Worm (Caenorhabditis elegans) whole organism, mixed stage, embryonic: ENCODE results near the gene eak-7.

Experiments
- M03D4.4 ChIP-seq: sonication (generic microtip); optimal IDR thresholded peaks from 2 replicates; lab custom pipeline; 2017; ENCODE audit warnings: mild to moderate bottlenecking, missing genetic modification characterization, missing compliant biosample characterization
- bed-3 ChIP-seq: fragments of 200-800 bp; sonication (Bioruptor generic); optimal IDR thresholded peaks from 3 replicates; lab custom pipeline; 2018; ENCODE audit warnings: mild to moderate bottlenecking, missing genetic modification characterization, moderate library complexity, missing compliant biosample characterization
- blmp-1 ChIP-seq: fragments of 150-350 bp; optimal IDR thresholded peaks from 2 replicates; lab custom pipeline; 2014; ENCODE audit warnings: missing biosample characterization, missing genetic modification characterization
- ceh-39 ChIP-seq: fragments of 150-350 bp; optimal IDR thresholded peaks from 2 replicates; lab custom pipeline; 2014; ENCODE audit warnings: missing biosample characterization, missing genetic modification characterization
- ceh-43 ChIP-seq: fragments of 200-800 bp; sonication (Bioruptor generic); optimal IDR thresholded peaks from 2 replicates; lab custom pipeline; 2018; ENCODE audit warnings: mild to moderate bottlenecking, missing genetic modification characterization, moderate library complexity, missing compliant biosample characterization
- ceh-83 ChIP-seq: fragments of 200-800 bp; sonication (Bioruptor generic); optimal IDR thresholded peaks from 2 replicates; lab custom pipeline; 2018; ENCODE audit warnings: mild to moderate bottlenecking, missing genetic modification characterization, missing compliant biosample characterization
- ces-1 ChIP-seq: fragments of 150-350 bp; optimal IDR thresholded peaks from 2 replicates; lab custom pipeline; 2014; ENCODE audit warnings: missing biosample characterization, missing genetic modification reagents, missing genetic modification characterization
- cnd-1 ChIP-seq: fragments of 200-800 bp; sonication (Bioruptor generic); optimal IDR thresholded peaks from 2 replicates; lab custom pipeline; 2018; ENCODE audit warnings: mild to moderate bottlenecking, missing genetic modification characterization, missing compliant biosample characterization
- drap-1 ChIP-seq: fragments of 200-800 bp; sonication (Bioruptor generic); optimal IDR thresholded peaks from 3 replicates; lab custom pipeline; 2018; ENCODE audit warnings: mild to moderate bottlenecking, missing genetic modification characterization, missing compliant biosample characterization
- elt-1 ChIP-seq: sonication (generic microtip); optimal IDR thresholded peaks from 2 replicates; lab custom pipeline; 2017; ENCODE audit warnings: missing genetic modification characterization, mild to moderate bottlenecking, missing compliant biosample characterization, antibody characterized with exemption, moderate library complexity, borderline replicate concordance; ENCODE audit not compliant: insufficient read depth
- elt-3 ChIP-seq: fragments of 150-350 bp; optimal IDR thresholded peaks from 2 replicates; lab custom pipeline; 2014; ENCODE audit warnings: missing biosample characterization, missing genetic modification characterization
- flh-1 ChIP-seq: fragments of 200-800 bp; sonication (Bioruptor generic); optimal IDR thresholded peaks from 2 replicates; lab custom pipeline; 2018; ENCODE audit warnings: mild to moderate bottlenecking, missing genetic modification characterization, moderate library complexity, missing compliant biosample characterization
- ham-2 ChIP-seq: fragments of 200-800 bp; sonication (Bioruptor generic); optimal IDR thresholded peaks from 2 replicates; lab custom pipeline; 2018; ENCODE audit warnings: mild to moderate bottlenecking, missing genetic modification characterization, missing compliant biosample characterization
- hlh-1 ChIP-seq: fragments of 150-350 bp; optimal IDR thresholded peaks from 2 replicates; lab custom pipeline; 2014; ENCODE audit warnings: missing biosample characterization, missing genetic modification reagents, missing genetic modification characterization
- lin-13 ChIP-seq: fragments of 150-350 bp; optimal IDR thresholded peaks from 2 replicates; lab custom pipeline; 2014; ENCODE audit warnings: missing biosample characterization, missing genetic modification characterization
- lin-32 ChIP-seq: fragments of 200-800 bp; sonication (Bioruptor generic); optimal IDR thresholded peaks from 2 replicates; lab custom pipeline; 2018; ENCODE audit warnings: mild to moderate bottlenecking, missing genetic modification characterization, missing compliant biosample characterization
- mab-5 ChIP-seq: fragments of 150-350 bp; optimal IDR thresholded peaks from 2 replicates; lab custom pipeline; 2014; ENCODE audit warnings: missing biosample characterization, missing genetic modification characterization
- mep-1 ChIP-seq: fragments of 150-350 bp; optimal IDR thresholded peaks from 2 replicates; lab custom pipeline; 2017; ENCODE audit warnings: missing biosample characterization, missing genetic modification reagents, missing genetic modification characterization, inconsistent platforms
- nhr-12 ChIP-seq: fragments of 150-350 bp; optimal IDR thresholded peaks from 2 replicates; lab custom pipeline; 2014; ENCODE audit warnings: missing biosample characterization, missing genetic modification characterization
- nhr-2 ChIP-seq: fragments of 150-350 bp; optimal IDR thresholded peaks from 2 replicates; lab custom pipeline; 2014; ENCODE audit warnings: missing biosample characterization, missing genetic modification characterization
- nhr-28 ChIP-seq: fragments of 150-350 bp; optimal IDR thresholded peaks from 2 replicates; lab custom pipeline; 2014; ENCODE audit warnings: missing biosample characterization, missing genetic modification characterization
- nhr-76 ChIP-seq: sonication (generic microtip); optimal IDR thresholded peaks from 2 replicates; lab custom pipeline; 2017; ENCODE audit warnings: missing biosample characterization, missing genetic modification characterization
- pha-4 ChIP-seq: fragments of 150-350 bp; optimal IDR thresholded peaks from 2 replicates; lab custom pipeline; 2018; ENCODE audit warnings: missing biosample characterization, missing genetic modification reagents, missing genetic modification characterization
- sem-2 ChIP-seq: fragments of 200-800 bp; sonication (Bioruptor generic); optimal IDR thresholded peaks from 2 replicates; lab custom pipeline; 2018; ENCODE audit warnings: mild to moderate bottlenecking, missing genetic modification characterization, missing compliant biosample characterization
- snpc-4 ChIP-seq: fragments of 150-350 bp; optimal IDR thresholded peaks from 2 replicates; lab custom pipeline; 2014; ENCODE audit warnings: missing biosample characterization, missing genetic modification characterization
- sptf-1 ChIP-seq: sonication (generic microtip); optimal IDR thresholded peaks from 2 replicates; lab custom pipeline; 2017; ENCODE audit warnings: mild to moderate bottlenecking, missing genetic modification characterization, moderate library complexity, missing compliant biosample characterization
- tbx-8 ChIP-seq: fragments of 200-800 bp; sonication (Bioruptor generic); optimal IDR thresholded peaks from 2 replicates; lab custom pipeline; 2018; ENCODE audit warnings: mild to moderate bottlenecking, missing genetic modification characterization, moderate library complexity, missing compliant biosample characterization
- unc-120 ChIP-seq: sonication (generic microtip); optimal IDR thresholded peaks from 2 replicates; lab custom pipeline; 2017; ENCODE audit warnings: missing genetic modification characterization, missing compliant biosample characterization; ENCODE audit not compliant: poor library complexity, severe bottlenecking
- unc-39 ChIP-seq: fragments of 150-350 bp; optimal IDR thresholded peaks from 2 replicates; lab custom pipeline; 2014; ENCODE audit warnings: missing biosample characterization, missing genetic modification characterization
- unc-62 ChIP-seq: fragments of 150-350 bp; optimal IDR thresholded peaks from 2 replicates; lab custom pipeline; 2014; ENCODE audit warnings: missing biosample characterization, missing genetic modification reagents, missing genetic modification characterization
- zip-8 ChIP-seq: fragments of 150-350 bp; optimal IDR thresholded peaks from 2 replicates; lab custom pipeline; 2014; ENCODE audit warnings: missing biosample characterization, missing genetic modification characterization
- ztf-11 ChIP-seq: fragments of 150-350 bp; optimal IDR thresholded peaks from 2 replicates; lab custom pipeline; 2014; ENCODE audit warnings: missing biosample characterization, missing genetic modification characterization

eak-7 gene

DNA sequence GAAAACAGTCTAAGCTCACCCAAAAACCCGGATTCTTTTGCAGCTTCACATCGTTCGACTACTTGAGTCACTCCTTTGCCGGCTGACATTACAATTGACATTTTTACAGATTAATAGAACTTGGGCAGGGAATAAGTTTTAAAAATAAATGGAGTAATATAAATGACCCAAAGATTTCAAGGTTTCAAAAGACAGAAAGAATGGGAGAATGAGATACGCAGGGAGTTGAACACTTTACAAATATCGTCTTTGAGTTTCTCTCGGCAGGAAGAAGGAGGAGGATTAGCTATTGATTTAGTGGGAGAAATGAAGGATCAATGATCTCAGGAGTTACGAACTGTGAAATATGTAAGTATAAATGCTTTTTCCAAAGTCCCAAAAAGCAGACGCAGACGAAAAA, 20.2 kb upstream of the eak-7 start, which contains the start of gene K08E7.8:
Gene K08E7.8 (minus strand): TSS at position 101 of the 400 bp plus-strand sequence.
- TF ChIP-seq lin-32 (no peak), sptf-1 (tag; lab: Kevin White, UChicago) (no peak), drap-1 (no peak), ham-2 (GFP tag; lab: Kevin White, UChicago) (no peak), flh-1 (GFP tag; lab: Kevin White, UChicago) (no peak), lin-13 (tag; lab: Kevin White, UChicago) (no peak), nhr-2 (tag; lab: Kevin White, UChicago) (no peak), bed-3 (GFP tag; lab: Kevin White, UChicago) (no peak), unc-39 (tag; lab: Kevin White, UChicago) (no peak), ztf-11 (tag; lab: Kevin White, UChicago) (no peak), ceh-43 (GFP tag; lab: Kevin White, UChicago) (no peak), pha-4 (tag; lab: Kevin White, UChicago) (no peak), nhr-28 (tag; lab: Kevin White, UChicago) (no peak), ceh-39 (tag; lab: Kevin White, UChicago) (no peak), nhr-12 (tag; lab: Kevin White, UChicago) (no peak)
- TF ChIP-seq, all 35 proteins: peak for 0

DNA sequence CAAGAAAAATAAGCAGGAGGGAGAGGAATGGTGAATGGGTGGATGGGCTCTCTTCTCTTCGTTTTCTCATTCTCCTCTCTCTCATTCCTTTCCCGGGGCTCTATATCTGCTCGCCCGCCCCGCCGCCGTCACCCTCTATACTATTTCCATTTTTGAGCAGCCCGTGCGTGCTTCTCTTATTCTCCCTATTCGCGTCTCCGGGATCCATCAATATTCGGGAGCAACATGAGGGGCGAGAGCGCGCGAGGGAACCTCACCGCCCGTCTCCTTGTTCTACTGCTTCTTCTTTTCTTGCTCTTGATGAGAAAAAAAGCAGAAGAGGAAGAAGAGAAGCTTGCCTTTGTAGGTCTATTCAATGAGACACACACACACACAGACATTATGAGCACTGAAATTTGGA, 18.4 kb upstream of the eak-7 start:
- TF ChIP-seq mab-5 = no peak
- peak; percentile 54 for TF ChIP-seq ces-1 (GFP tag; lab: Kevin White, UChicago)
- no peak for TF ChIP-seq lin-13 (tag; lab: Kevin White, UChicago)
- TF ChIP-seq sptf-1 (tag; lab: Kevin White, UChicago) = peak; percentile 6
- TF ChIP-seq bed-3 (GFP tag; lab: Kevin White, UChicago) = no peak
- TF ChIP-seq ham-2 (GFP tag; lab: Kevin White, UChicago) = no peak
- TF ChIP-seq, all 35 proteins: peak for 2

DNA sequence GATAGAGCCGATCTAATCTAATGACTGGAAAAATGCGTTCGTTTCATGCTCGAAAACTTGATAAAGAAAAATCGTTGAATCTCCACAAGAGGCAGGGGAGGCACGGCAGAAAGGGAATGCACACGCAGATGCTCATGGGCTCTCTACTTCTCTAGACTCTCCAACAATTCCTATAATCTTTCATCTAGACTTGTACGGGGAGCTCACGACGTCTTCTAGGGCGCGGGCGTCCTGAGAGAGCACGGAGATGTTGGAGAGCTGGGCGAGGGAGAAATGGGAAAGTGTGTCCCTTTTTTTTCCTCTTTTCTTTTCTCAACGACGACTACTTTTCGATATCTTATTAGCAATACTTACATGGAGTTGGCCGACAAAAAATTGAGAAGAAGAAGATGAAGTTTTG, 17.4 kb upstream of the eak-7 start:
- TF ChIP-seq ces-1 (GFP tag; lab: Kevin White, UChicago) (peak; percentile 46), hlh-1 (tag; lab: Kevin White, UChicago) (no peak), elt-3 (tag; lab: Kevin White, UChicago) (no peak), snpc-4 (tag; lab: Kevin White, UChicago) (no peak), unc-120 (tag; lab: Kevin White, UChicago) (no peak), ceh-83 (GFP tag; lab: Kevin White, UChicago) (no peak)
- TF ChIP-seq, all 35 proteins: peak for 1

DNA sequence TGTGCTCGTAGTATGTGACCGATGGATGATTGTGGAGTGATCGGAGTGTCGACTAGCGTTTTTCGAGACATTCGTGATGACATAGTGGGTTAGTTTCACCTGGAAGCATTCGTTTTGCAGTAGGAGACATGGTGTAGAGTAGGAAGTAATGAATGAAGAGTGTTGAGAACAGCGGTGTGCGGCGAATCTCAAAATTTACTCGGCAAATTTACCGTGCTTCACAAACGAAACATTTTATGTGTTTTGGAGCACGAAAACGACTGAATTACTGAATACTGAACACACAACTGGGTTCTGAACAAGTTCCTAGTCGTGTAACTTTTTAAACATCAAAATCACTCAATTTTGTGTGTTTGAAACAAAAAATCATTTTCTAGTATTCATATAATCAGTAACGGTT, 15.3 kb upstream of the eak-7 start, which contains the start of gene K08E7.6:
Gene K08E7.6 (minus strand): TSS at position 101 of the 400 bp plus-strand sequence.
- TF ChIP-seq sem-2 (no peak), cnd-1 (tag; lab: Kevin White, UChicago) (no peak), elt-1 (tag; lab: Kevin White, UChicago) (no peak), ztf-11 (tag; lab: Kevin White, UChicago) (no peak), unc-39 (tag; lab: Kevin White, UChicago) (no peak), mep-1 (tag; lab: Kevin White, UChicago) (no peak), blmp-1 (tag; lab: Kevin White, UChicago) (no peak), snpc-4 (tag; lab: Kevin White, UChicago) (no peak), ces-1 (GFP tag; lab: Kevin White, UChicago) (no peak), sptf-1 (tag; lab: Kevin White, UChicago) (no peak), ceh-39 (tag; lab: Kevin White, UChicago) (no peak), zip-8 (tag; lab: Kevin White, UChicago) (no peak), mab-5 (no peak), unc-120 (tag; lab: Kevin White, UChicago) (no peak)

DNA sequence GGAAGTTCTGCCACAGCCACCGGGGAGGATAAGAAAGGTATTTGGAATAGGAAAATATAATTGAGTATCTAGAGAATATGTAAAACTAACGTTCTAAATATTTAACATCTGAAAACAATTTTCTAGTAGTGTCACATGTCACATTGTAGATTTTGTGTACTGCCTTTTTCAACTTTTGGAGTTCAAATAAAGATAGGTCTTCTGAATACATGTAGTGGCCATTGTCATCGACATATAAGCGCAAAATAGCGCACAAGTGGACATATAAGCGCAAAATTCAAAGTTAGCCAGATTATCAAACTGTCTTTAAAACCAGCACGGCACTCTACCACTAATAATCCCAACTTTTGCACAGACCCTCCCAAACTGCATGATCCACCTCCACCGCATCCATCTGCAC, 8.5 kb upstream of the eak-7 start:
- no peak for TF ChIP-seq elt-1 (tag; lab: Kevin White, UChicago)
- no peak for TF ChIP-seq nhr-28 (tag; lab: Kevin White, UChicago)
- no peak for TF ChIP-seq ceh-43 (GFP tag; lab: Kevin White, UChicago)
- TF ChIP-seq hlh-1 (tag; lab: Kevin White, UChicago) = no peak
- no peak for TF ChIP-seq ham-2 (GFP tag; lab: Kevin White, UChicago)
- TF ChIP-seq M03D4.4 (tag; lab: Kevin White, UChicago) = no peak
- TF ChIP-seq lin-13 (tag; lab: Kevin White, UChicago) = no peak
- no peak for TF ChIP-seq ceh-83 (GFP tag; lab: Kevin White, UChicago)
- no peak for TF ChIP-seq ces-1 (GFP tag; lab: Kevin White, UChicago)
- no peak for TF ChIP-seq blmp-1 (tag; lab: Kevin White, UChicago)
- TF ChIP-seq nhr-76 (tag; lab: Kevin White, UChicago) = no peak
- no peak for TF ChIP-seq unc-62 (GFP tag; lab: Kevin White, UChicago)
- no peak for TF ChIP-seq cnd-1 (tag; lab: Kevin White, UChicago)
- no peak for TF ChIP-seq nhr-2 (tag; lab: Kevin White, UChicago)
- TF ChIP-seq tbx-8 (GFP tag; lab: Kevin White, UChicago) = no peak
- TF ChIP-seq sem-2 = no peak
